Worm (Caenorhabditis elegans): ENCODE measurements around the gene C03A3.3.

DNA sequence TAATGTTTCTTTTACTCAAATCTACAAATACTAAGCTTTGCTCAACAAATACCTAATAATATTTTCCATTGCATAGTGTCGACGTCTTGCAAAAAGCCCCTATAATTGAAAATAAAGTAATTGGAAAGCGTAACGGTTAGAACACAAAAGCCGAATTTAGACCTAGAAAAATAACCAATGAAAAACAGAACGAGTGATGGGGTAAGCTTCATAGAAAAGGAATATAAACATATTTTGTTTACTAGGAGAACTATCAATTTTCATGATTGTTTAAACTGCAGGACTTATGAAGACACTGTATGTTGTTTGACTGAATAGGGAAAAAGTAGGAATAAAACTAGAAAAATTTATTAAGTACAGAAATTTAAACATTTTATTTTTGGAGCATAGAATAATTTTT, 17.4 kb upstream of the C03A3.3 start, which contains the start of gene F38B2.3:
- TF ChIP-seq elt-1 (tag; optimal IDR thresholded peaks at IDR 0.05) = no peak
- TF ChIP-seq pqm-1 (tag; optimal IDR thresholded peaks at IDR 0.05) = no peak
- TF ChIP-seq egl-27 (tag; optimal IDR thresholded peaks at IDR 0.05) = no peak
- no peak for TF ChIP-seq ceh-9 (tag; optimal IDR thresholded peaks at IDR 0.05)
- no peak for TF ChIP-seq fos-1 (tag; optimal IDR thresholded peaks at IDR 0.05)
- no peak for TF ChIP-seq unc-62 (GFP tag; optimal IDR thresholded peaks at IDR 0.05)
